Worm (Caenorhabditis elegans): ENCODE measurements around the gene dnj-8.

dnj-8 gene

ce11 chrII:6587264-6587870 lies 10.5 kb downstream of the dnj-8 start, which contains the start of gene C56C10.7 (continued):
- TF ChIP-seq let-607 (tag; optimal IDR thresholded peaks at IDR 0.05) (peak in 1 of 2 experiments; percentile 35), athp-1 (tag; optimal IDR thresholded peaks at IDR 0.05) (peak; percentile 76), die-1 (tag; optimal IDR thresholded peaks at IDR 0.05) (peak; percentile 38), D2030.7 (GFP tag; IDR thresholded peaks at IDR 0.05) (peak; percentile 36; the same call in 1 of the 2 replicates), F10E7.11 (tag; optimal IDR thresholded peaks at IDR 0.05) (peak; percentile 53), repo-1 (tag; optimal IDR thresholded peaks at IDR 0.05) (peak; percentile 84), ztf-3 (GFP tag; optimal IDR thresholded peaks at IDR 0.05) (no peak), akir-1 (GFP tag; optimal IDR thresholded peaks at IDR 0.05) (no peak), cebp-2 (GFP tag; IDR thresholded peaks at IDR 0.05) (peak; percentile 78; the same call in 1 of the 2 replicates), F39B2.1 (GFP tag; IDR thresholded peaks at IDR 0.05) (peak; percentile 91), F52B5.7 (tag; optimal IDR thresholded peaks at IDR 0.05) (peak; percentile 36), F37B4.10 (GFP tag; IDR thresholded peaks at IDR 0.05) (no peak), bed-1 (GFP tag; IDR thresholded peaks at IDR 0.05) (peak; percentile 68; the same call in 1 of the 2 replicates), F49E8.2 (tag; optimal IDR thresholded peaks at IDR 0.05; ENCODE audit: insufficient read depth) (peak; percentile 56), let-526 (GFP tag; IDR thresholded peaks at IDR 0.05) (no peak), nhr-179 (tag; optimal IDR thresholded peaks at IDR 0.05) (no peak), ceh-40 (GFP tag; IDR thresholded peaks at IDR 0.05) (no peak; the same call in none of the 2 replicates), Y53G8AR.9 (GFP tag; conservative IDR thresholded peaks at IDR 0.05) (peak; percentile 90), aptf-2 (GFP tag; conservative IDR thresholded peaks at IDR 0.05) (no peak), T26A5.8 (tag; optimal IDR thresholded peaks at IDR 0.05) (no peak), lin-40 (tag; optimal IDR thresholded peaks at IDR 0.05) (no peak), Y56A3A.18 (GFP tag; IDR thresholded peaks at IDR 0.05) (peak; percentile 77), B0336.3 (GFP tag; IDR thresholded peaks at IDR 0.05) (peak; percentile 94), T07F8.4 (tag; optimal IDR thresholded peaks at IDR 0.05) (no peak), cebp-1 (GFP tag; IDR thresholded peaks at IDR 0.05) (no peak), cebp-1 (tag; optimal IDR thresholded peaks at IDR 0.05) (peak; percentile 54), madf-8 (GFP tag; conservative IDR thresholded peaks at IDR 0.05) (peak; percentile 39; the same call in 1 of the 2 replicates), ccch-3 (GFP tag; optimal IDR thresholded peaks at IDR 0.05) (no peak), ceh-58 (GFP tag; IDR thresholded peaks at IDR 0.05) (peak; percentile 76; the same call in 1 of the 2 replicates), hlh-12 (tag; optimal IDR thresholded peaks at IDR 0.05) (no peak), hsf-1 (GFP tag; IDR thresholded peaks at IDR 0.05) (peak; percentile 88), F57A8.1 (GFP tag; optimal IDR thresholded peaks at IDR 0.05) (no peak), xnd-1 (tag; optimal IDR thresholded peaks at IDR 0.05) (peak; percentile 38), nhr-90 (tag; optimal IDR thresholded peaks at IDR 0.05) (no peak), attf-5 (GFP tag; optimal IDR thresholded peaks at IDR 0.05) (no peak), fkh-3 (tag; optimal IDR thresholded peaks at IDR 0.05) (no peak), ztf-6 (GFP tag; IDR thresholded peaks at IDR 0.05) (no peak), lin-54 (GFP tag; optimal IDR thresholded peaks at IDR 0.05) (peak; percentile 79), nfyb-1 (GFP tag; IDR thresholded peaks at IDR 0.05) (peak; percentile 69; the same call in 1 of the 2 replicates), egl-18 (GFP tag; IDR thresholded peaks at IDR 0.05) (no peak), F22D6.2 (tag; optimal IDR thresholded peaks at IDR 0.05) (no peak), tbp1 (GFP tag; optimal IDR thresholded peaks at IDR 0.05) (peak; percentile 63), lin-26 (GFP tag; IDR thresholded peaks at IDR 0.05) (peak; percentile 83), ztf-18 (tag; optimal IDR thresholded peaks at IDR 0.05) (peak; percentile 24), tlf-1 (GFP tag; optimal IDR thresholded peaks at IDR 0.05) (peak; percentile 87), hmg-20 (GFP tag; IDR thresholded peaks at IDR 0.05) (0 out of 2 replicates have a peak, but pooled peaks have one; percentile 23), ama-1 (optimal IDR thresholded peaks at IDR 0.05) (no peak), ama-1 (GFP tag; optimal IDR thresholded peaks at IDR 0.05) (peak in 1 of 2 experiments; percentile 62), dpl-1 (GFP tag; optimal IDR thresholded peaks at IDR 0.05) (no peak)

All from whole organism, young adult.